Worm (Caenorhabditis elegans) whole organism, early embryonic: Measurements from ENCODE around the gene pot-1.

Experiments used
- B0310.2 ChIP-seq: sonication (generic microtip); optimal IDR thresholded peaks from 2 replicates; lab custom pipeline; 2016; ENCODE audit warnings: mild to moderate bottlenecking, missing genetic modification characterization, missing compliant biosample characterization
- F13C5.2 ChIP-seq: sonication (generic microtip); optimal IDR thresholded peaks from 2 replicates; lab custom pipeline; 2017; ENCODE audit warnings: mild to moderate bottlenecking, missing genetic modification characterization, inconsistent platforms, missing compliant biosample characterization
- ceh-13 ChIP-seq: fragments of 200-800 bp; sonication (Bioruptor generic); optimal IDR thresholded peaks from 2 replicates; lab custom pipeline; 2018; ENCODE audit warnings: mild to moderate bottlenecking, missing genetic modification characterization, missing compliant biosample characterization
- ets-7 ChIP-seq: sonication (generic microtip); optimal IDR thresholded peaks from 2 replicates; lab custom pipeline; 2016; ENCODE audit warnings: missing genotype, missing genetic modification characterization, missing compliant biosample characterization
- flt-1 ChIP-seq: fragments of 200-800 bp; sonication (Bioruptor generic); IDR thresholded peaks from 2 replicates; pipeline ENCODE4 v1.3.6; 2022; ENCODE audit warnings: missing genetic modification characterization, missing compliant biosample characterization
- hmbx-1 ChIP-seq: sonication (generic microtip); optimal IDR thresholded peaks from 2 replicates; lab custom pipeline; 2016; ENCODE audit warnings: mild to moderate bottlenecking, missing genetic modification characterization, missing compliant biosample characterization
- hnd-1 ChIP-seq: sonication (generic microtip); optimal IDR thresholded peaks from 2 replicates; lab custom pipeline; 2016; ENCODE audit warnings: missing genetic modification characterization, missing compliant biosample characterization
- pes-1 ChIP-seq: fragments of 200-800 bp; sonication (Bioruptor generic); IDR thresholded peaks from 2 replicates; pipeline ENCODE4 v1.3.6; 2022; ENCODE audit warnings: missing genetic modification reagents, missing genetic modification characterization, missing compliant biosample characterization
- scrt-1 ChIP-seq: fragments of 200-800 bp; sonication (Bioruptor generic); IDR thresholded peaks from 2 replicates; pipeline ENCODE4 v1.3.6; 2022; ENCODE audit warnings: missing genetic modification characterization, missing compliant biosample characterization
- sea-1 ChIP-seq: fragments of 200-800 bp; sonication (Bioruptor generic); conservative IDR thresholded peaks from 2 replicates; pipeline ENCODE4 v1.3.6; 2022; ENCODE audit warnings: missing genetic modification characterization, missing compliant biosample characterization
- tbx-11 ChIP-seq: fragments of 200-800 bp; sonication (Bioruptor generic); IDR thresholded peaks from 2 replicates; pipeline ENCODE4 v1.3.6; 2022; ENCODE audit warnings: missing genetic modification characterization, missing compliant biosample characterization
- tbx-37 ChIP-seq: fragments of 200-800 bp; sonication (Bioruptor generic); conservative IDR thresholded peaks from 2 replicates; pipeline ENCODE4 v1.3.6; 2022; ENCODE audit warnings: missing genetic modification reagents, missing genetic modification characterization, missing compliant biosample characterization
- tra-4 ChIP-seq: sonication (generic microtip); optimal IDR thresholded peaks from 2 replicates; lab custom pipeline; 2017; ENCODE audit warnings: missing genetic modification characterization, missing compliant biosample characterization

The pot-1 gene

ce11 chrIII:7084908-7085307, 48.6 kb downstream of the pot-1 start, which contains the start of gene tofu-7:
Gene tofu-7 (minus strand): TSS chrIII:7085018.
- TF ChIP-seq flt-1 (GFP tag; lab: Robert Waterston, UW) (no peak), F13C5.2 (tag; lab: Kevin White, UChicago) (no peak), pes-1 (GFP tag; lab: Robert Waterston, UW) (no peak), hnd-1 (tag; lab: Kevin White, UChicago) (no peak), tbx-37 (no peak), sea-1 (GFP tag; lab: Robert Waterston, UW) (no peak), ceh-13 (GFP tag; lab: Kevin White, UChicago) (no peak), tra-4 (no peak), tbx-11 (GFP tag; lab: Robert Waterston, UW) (no peak), scrt-1 (no peak), ets-7 (no peak), B0310.2 (tag; lab: Kevin White, UChicago) (no peak), hmbx-1 (tag; lab: Kevin White, UChicago) (no peak)

- TF ChIP-seq flt-1 (GFP tag; lab: Robert Waterston, UW) (no peak), pes-1 (GFP tag; lab: Robert Waterston, UW) (no peak)
Measured at ce11 chrIII:7083106-7083505, 50.4 kb downstream of the pot-1 start.
